Fruit fly (Drosophila melanogaster) whole organism, wandering third instar larva: ENCODE results near the gene slam.
A peak's percentile ranks its signal among the peaks of the same experiment; 100 is the strongest.

Source experiments
- Dif ChIP-seq: fragments of 200-275, 200-300 bp; sonication (Bioruptor generic); optimal IDR thresholded peaks from 2 replicates; lab custom pipeline; 2018; ENCODE audit warnings: missing biosample characterization, missing genetic modification characterization; ENCODE audit not compliant: partially characterized antibody
- ey ChIP-seq: fragments of 200-800 bp; sonication (Bioruptor generic); optimal IDR thresholded peaks from 2 replicates; lab custom pipeline; 2016; ENCODE audit warnings: missing biosample characterization, missing genetic modification characterization
- h ChIP-seq: fragments of 200-800 bp; sonication (Bioruptor generic); optimal IDR thresholded peaks from 3 replicates; lab custom pipeline; 2016; ENCODE audit warnings: missing biosample characterization, mild to moderate bottlenecking, missing genetic modification characterization

DNA sequence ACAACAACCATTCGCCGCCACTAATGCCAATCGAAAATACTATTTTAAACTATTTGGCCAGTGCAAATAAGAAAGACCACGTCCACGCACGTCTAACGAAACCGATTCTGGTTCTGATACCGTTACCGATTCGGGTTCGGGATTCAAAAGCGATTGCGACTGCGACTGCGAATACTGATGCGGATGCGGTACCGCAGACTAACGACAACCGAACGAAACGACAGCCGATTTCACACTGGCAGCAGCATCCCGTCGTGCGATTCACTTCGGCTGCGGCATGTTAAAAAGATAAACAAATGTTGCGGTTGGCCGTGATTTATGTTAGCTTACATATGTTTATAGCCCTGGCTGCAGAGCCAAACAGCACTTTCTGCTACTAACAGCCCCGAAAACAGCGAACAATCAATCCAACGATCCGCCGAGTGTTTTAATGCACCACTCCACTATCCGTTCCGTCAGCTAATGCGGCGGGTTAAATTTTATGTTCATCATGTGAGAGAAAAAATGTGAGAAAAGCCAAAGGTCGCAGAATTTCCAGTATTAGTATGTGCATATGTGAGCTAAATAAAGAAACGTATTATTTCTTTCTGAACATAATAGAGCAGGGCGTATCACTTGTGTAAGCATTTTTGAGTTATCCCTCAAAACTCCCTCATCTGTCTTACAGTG is 39.0 kb downstream of the slam start, which contains the start of gene DIP-epsilon:
- TF ChIP-seq h = no peak
- no peak for TF ChIP-seq ey
- TF ChIP-seq Dif (GFP tag; lab: Kevin White, UChicago) = peak; percentile 29
